Fruit fly (Drosophila melanogaster) whole organism, prepupa: ENCODE measurements around the gene CG17768.

Experiments
- Blimp-1 ChIP-seq: fragments of 200-800 bp; sonication (Bioruptor generic); optimal IDR thresholded peaks from 3 replicates; lab custom pipeline; 2017; ENCODE audit warnings: missing biosample characterization, missing genetic modification characterization, mild to moderate bottlenecking, moderate library complexity, missing genetic modification reagents
- CG10631 ChIP-seq: fragments of 200-800 bp; sonication (Bioruptor generic); optimal IDR thresholded peaks from 2 replicates; lab custom pipeline; 2016; ENCODE audit warnings: missing biosample characterization, missing genetic modification characterization
- CG10669 ChIP-seq: fragments of 200-800 bp; sonication (Bioruptor generic); optimal IDR thresholded peaks from 3 replicates; lab custom pipeline; 2018; ENCODE audit warnings: missing biosample characterization, mild to moderate bottlenecking, missing genetic modification characterization, moderate library complexity
- CG11762 ChIP-seq: fragments of 200-800 bp; sonication (Bioruptor generic); optimal IDR thresholded peaks from 3 replicates; lab custom pipeline; 2016; ENCODE audit warnings: missing biosample characterization, missing genetic modification characterization; ENCODE audit not compliant: insufficient read depth
- CG11902 ChIP-seq: fragments of 200-800 bp; sonication (Bioruptor generic); optimal IDR thresholded peaks from 3 replicates; lab custom pipeline; 2016; ENCODE audit warnings: missing biosample characterization, missing genetic modification characterization
- CG15336 ChIP-seq: fragments of 200-800 bp; sonication (Bioruptor generic); IDR thresholded peaks from 2 replicates; pipeline ENCODE4 v1.3.6; 2022; ENCODE audit warnings: missing biosample characterization, missing genetic modification characterization
- CG1621 ChIP-seq: fragments of 200-800 bp; sonication (Bioruptor generic); optimal IDR thresholded peaks from 3 replicates; lab custom pipeline; 2018; ENCODE audit warnings: missing biosample characterization, mild to moderate bottlenecking, missing genetic modification characterization
- CG3032 ChIP-seq: fragments of 200-800 bp; optimal IDR thresholded peaks from 2 replicates; lab custom pipeline; 2019; ENCODE audit warnings: missing biosample characterization, mild to moderate bottlenecking, missing genetic modification characterization, moderate library complexity
- CG31627 ChIP-seq: fragments of 200-800 bp; sonication (Bioruptor generic); optimal IDR thresholded peaks from 3 replicates; lab custom pipeline; 2016; ENCODE audit warnings: missing biosample characterization, missing genetic modification characterization
- CG32006 ChIP-seq: fragments of 200-800 bp; sonication (Bioruptor generic); optimal IDR thresholded peaks from 3 replicates; lab custom pipeline; 2017; ENCODE audit warnings: missing biosample characterization, mild to moderate bottlenecking, missing genetic modification characterization
- CG34406 ChIP-seq: fragments of 200-800 bp; sonication (Bioruptor generic); optimal IDR thresholded peaks from 3 replicates; lab custom pipeline; 2016; ENCODE audit warnings: missing biosample characterization, missing genetic modification characterization
- CG3919 ChIP-seq: fragments of 200-800 bp; sonication (Bioruptor generic); optimal IDR thresholded peaks from 3 replicates; lab custom pipeline; 2016; ENCODE audit warnings: missing biosample characterization, missing genetic modification characterization
- CG4318 ChIP-seq: fragments of 200-800 bp; sonication (Bioruptor generic); optimal IDR thresholded peaks from 3 replicates; lab custom pipeline; 2017; ENCODE audit warnings: missing biosample characterization, mild to moderate bottlenecking, missing genetic modification characterization
- CG6276 ChIP-seq: fragments of 200-800 bp; sonication (Bioruptor generic); optimal IDR thresholded peaks from 2 replicates; lab custom pipeline; 2017; ENCODE audit warnings: missing biosample characterization, mild to moderate bottlenecking, missing genetic modification characterization
- CG6792 ChIP-seq: fragments of 200-800 bp; sonication (Bioruptor generic); optimal IDR thresholded peaks from 3 replicates; lab custom pipeline; 2016; ENCODE audit warnings: missing biosample characterization, missing genetic modification characterization
- CG6808 ChIP-seq: fragments of 200-800 bp; sonication (Bioruptor generic); optimal IDR thresholded peaks from 3 replicates; lab custom pipeline; 2017; ENCODE audit warnings: missing biosample characterization, missing genetic modification characterization, mild to moderate bottlenecking, moderate library complexity, missing genetic modification reagents
- CG6854 ChIP-seq: fragments of 200-800 bp; sonication (Bioruptor generic); optimal IDR thresholded peaks from 2 replicates; lab custom pipeline; 2017; ENCODE audit warnings: missing biosample characterization, mild to moderate bottlenecking, missing genetic modification characterization
- CG7368 ChIP-seq: fragments of 200-800 bp; sonication (Bioruptor generic); optimal IDR thresholded peaks from 3 replicates; lab custom pipeline; 2016; ENCODE audit warnings: missing biosample characterization, missing genetic modification characterization
- CG8119 ChIP-seq: fragments of 200-800 bp; sonication (Bioruptor generic); IDR thresholded peaks from 3 replicates; pipeline ENCODE4 v1.3.6; 2022; ENCODE audit warnings: missing biosample characterization, missing genetic modification characterization
- CG8319 ChIP-seq: fragments of 200-800 bp; sonication (Bioruptor generic); optimal IDR thresholded peaks from 3 replicates; lab custom pipeline; 2016; ENCODE audit warnings: missing biosample characterization, missing genetic modification characterization
- CG8632 ChIP-seq: fragments of 200-800 bp; sonication (Bioruptor generic); optimal IDR thresholded peaks from 3 replicates; lab custom pipeline; 2016; ENCODE audit warnings: missing biosample characterization, missing genetic modification characterization
- CG9139 ChIP-seq: fragments of 200-800 bp; sonication (Bioruptor generic); optimal IDR thresholded peaks from 3 replicates; lab custom pipeline; 2017; ENCODE audit warnings: missing biosample characterization, mild to moderate bottlenecking, missing genetic modification characterization
- Eip75B ChIP-seq: fragments of 200-800 bp; sonication (Bioruptor generic); optimal IDR thresholded peaks from 3 replicates; lab custom pipeline; 2016; ENCODE audit warnings: missing biosample characterization, missing genetic modification characterization
- Eip78C ChIP-seq: fragments of 200-800 bp; sonication (Bioruptor generic); peaks from one replicate; lab custom pipeline; 2016; ENCODE audit warnings: missing biosample characterization, missing genetic modification characterization
- Eip93F ChIP-seq: fragments of 200-800 bp; sonication (Bioruptor generic); optimal IDR thresholded peaks from 2 replicates; lab custom pipeline; 2016; ENCODE audit warnings: missing biosample characterization, mild to moderate bottlenecking, missing genetic modification characterization
- Ets21C ChIP-seq: fragments of 200-800 bp; sonication (Bioruptor generic); optimal IDR thresholded peaks from 3 replicates; lab custom pipeline; 2016; ENCODE audit warnings: missing biosample characterization, missing genetic modification characterization
- Ets96B ChIP-seq: fragments of 200-800 bp; optimal IDR thresholded peaks from 2 replicates; lab custom pipeline; 2019; ENCODE audit warnings: missing biosample characterization, mild to moderate bottlenecking, missing genetic modification characterization, moderate library complexity
- Gug ChIP-seq: fragments of 200-800 bp; sonication (Bioruptor generic); IDR thresholded peaks from 2 replicates; pipeline ENCODE4 v1.3.6; 2022; ENCODE audit warnings: missing biosample characterization, missing genetic modification characterization
- Hr38 ChIP-seq: sonication (Bioruptor generic); optimal IDR thresholded peaks from 2 replicates; lab custom pipeline; 2016; ENCODE audit warnings: missing biosample characterization, missing genetic modification characterization
- Hr39 ChIP-seq: fragments of 200-800 bp; sonication (Bioruptor generic); optimal IDR thresholded peaks from 2 replicates; lab custom pipeline; 2016; ENCODE audit warnings: missing biosample characterization, missing genetic modification characterization
- Hr4 ChIP-seq: fragments of 200-800 bp; sonication (Bioruptor generic); optimal IDR thresholded peaks from 3 replicates; lab custom pipeline; 2016; ENCODE audit warnings: missing biosample characterization, missing genetic modification characterization
- Lpt ChIP-seq: fragments of 200-800 bp; sonication (Bioruptor generic); optimal IDR thresholded peaks from 3 replicates; lab custom pipeline; 2016; ENCODE audit warnings: missing biosample characterization, missing genetic modification characterization
- Met ChIP-seq: fragments of 200-800 bp; sonication (Bioruptor generic); optimal IDR thresholded peaks from 3 replicates; lab custom pipeline; 2016; ENCODE audit warnings: missing biosample characterization, missing genetic modification characterization
- OdsH ChIP-seq: fragments of 200-800 bp; sonication (Bioruptor generic); optimal IDR thresholded peaks from 3 replicates; lab custom pipeline; 2016; ENCODE audit warnings: missing biosample characterization, missing genetic modification characterization
- Smox ChIP-seq: fragments of 200-800 bp; sonication (Bioruptor generic); optimal IDR thresholded peaks from 3 replicates; lab custom pipeline; 2016; ENCODE audit warnings: missing biosample characterization, missing genetic modification characterization
- Sox102F ChIP-seq: fragments of 200-800 bp; sonication (Bioruptor generic); optimal IDR thresholded peaks from 2 replicates; lab custom pipeline; 2016; ENCODE audit warnings: missing biosample characterization, mild to moderate bottlenecking, missing genetic modification characterization
- Sox15 ChIP-seq: fragments of 200-800 bp; sonication (Bioruptor generic); optimal IDR thresholded peaks from 3 replicates; lab custom pipeline; 2016; ENCODE audit warnings: missing biosample characterization, missing genetic modification characterization
- achi ChIP-seq: fragments of 200-800 bp; sonication (Bioruptor generic); optimal IDR thresholded peaks from 3 replicates; lab custom pipeline; 2016; ENCODE audit warnings: missing biosample characterization, missing genetic modification characterization
- cyc ChIP-seq: fragments of 200-800 bp; sonication (Bioruptor generic); optimal IDR thresholded peaks from 3 replicates; lab custom pipeline; 2016; ENCODE audit warnings: missing biosample characterization, missing genetic modification characterization
- dac ChIP-seq: fragments of 200-800 bp; sonication (Bioruptor generic); optimal IDR thresholded peaks from 2 replicates; lab custom pipeline; 2017; ENCODE audit warnings: missing biosample characterization, mild to moderate bottlenecking, missing genetic modification characterization
- dsx ChIP-seq: fragments of 200-800 bp; optimal IDR thresholded peaks from 3 replicates; lab custom pipeline; 2019; ENCODE audit warnings: missing biosample characterization, mild to moderate bottlenecking, missing genetic modification characterization, moderate library complexity; ENCODE audit not compliant: poor library complexity, severe bottlenecking
- eg ChIP-seq: fragments of 200-800 bp; sonication (Bioruptor generic); IDR thresholded peaks from 3 replicates; pipeline ENCODE4 v1.3.6; 2022; ENCODE audit warnings: missing biosample characterization, missing genetic modification characterization
- esn ChIP-seq: fragments of 200-800 bp; sonication (Bioruptor generic); optimal IDR thresholded peaks from 2 replicates; lab custom pipeline; 2016; ENCODE audit warnings: missing biosample characterization, mild to moderate bottlenecking, missing genetic modification characterization, moderate library complexity
- fd59A ChIP-seq: fragments of 200-800 bp; sonication (Bioruptor generic); optimal IDR thresholded peaks from 2 replicates; lab custom pipeline; 2017; ENCODE audit warnings: missing biosample characterization, mild to moderate bottlenecking, missing genetic modification characterization, missing genetic modification reagents
- fkh ChIP-seq: fragments of 200-800 bp; sonication (Bioruptor generic); optimal IDR thresholded peaks from 3 replicates; lab custom pipeline; 2017; ENCODE audit warnings: missing biosample characterization, mild to moderate bottlenecking, missing genetic modification characterization, moderate library complexity
- lz ChIP-seq: fragments of 200-800 bp; sonication (Bioruptor generic); optimal IDR thresholded peaks from 3 replicates; lab custom pipeline; 2016; ENCODE audit warnings: missing biosample characterization, missing genetic modification characterization
- pdm3 ChIP-seq: fragments of 200-800 bp; sonication (Bioruptor generic); optimal IDR thresholded peaks from 3 replicates; lab custom pipeline; 2016; ENCODE audit warnings: missing biosample characterization, missing genetic modification characterization
- spab ChIP-seq: fragments of 200-800 bp; sonication (Bioruptor generic); optimal IDR thresholded peaks from 2 replicates; lab custom pipeline; 2017; ENCODE audit warnings: missing biosample characterization, mild to moderate bottlenecking, missing genetic modification characterization, missing genetic modification reagents
- ss ChIP-seq, 2 experiments: fragments of 200-800 bp; sonication (Bioruptor generic); optimal IDR thresholded peaks; 2 replicates in 1 of 2; 3 replicates in 1 of 2; lab custom pipeline; 2017 to 2018; ENCODE audit warnings: mild to moderate bottlenecking in 2 of 2, missing biosample characterization in 2 of 2, missing genetic modification characterization in 2 of 2, moderate library complexity in 1 of 2
- svp ChIP-seq: fragments of 200-800 bp; sonication (Bioruptor generic); peaks from one replicate; lab custom pipeline; 2016; ENCODE audit warnings: missing biosample characterization, missing genetic modification characterization
- vri ChIP-seq: fragments of 200-800 bp; sonication (Bioruptor generic); optimal IDR thresholded peaks from 3 replicates; lab custom pipeline; 2016; ENCODE audit warnings: missing biosample characterization, mild to moderate bottlenecking, missing genetic modification characterization

CG17768 gene

DNA sequence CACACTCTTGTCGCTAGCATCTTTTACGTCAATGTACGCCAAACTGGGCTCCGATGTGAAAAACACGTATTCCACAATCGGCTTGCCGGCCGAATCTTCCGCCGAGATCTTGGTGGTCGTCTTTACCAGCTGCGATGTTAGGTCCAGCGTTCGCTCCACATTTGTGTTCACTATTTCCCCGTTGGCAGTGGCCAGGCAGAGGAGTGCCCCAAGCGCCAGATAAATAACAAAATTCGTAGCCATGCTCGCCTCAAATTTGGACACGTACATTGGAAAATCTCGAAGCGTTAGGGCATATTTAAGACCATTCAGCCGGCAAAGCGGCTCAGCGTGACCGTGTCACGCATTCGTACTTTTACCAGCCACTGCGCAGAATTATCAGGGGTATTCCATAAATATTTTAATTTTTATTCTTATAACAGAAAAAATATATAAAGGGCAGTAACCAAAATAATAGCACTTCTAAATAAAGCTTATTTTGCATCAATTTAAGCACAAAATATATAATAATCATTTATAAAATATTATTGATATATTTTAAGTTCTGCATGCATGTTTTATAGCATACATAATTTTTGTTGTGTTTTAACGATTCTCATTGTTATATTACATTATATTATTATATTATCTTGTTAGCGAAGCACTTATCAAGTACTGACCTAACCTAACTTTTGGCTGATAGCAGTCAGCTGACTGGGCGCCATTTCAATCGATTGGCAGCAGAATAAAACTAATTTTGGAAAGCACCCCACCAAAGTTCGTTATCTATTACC lies 29.4 kb downstream of the CG17768 start, which contains the start of the genes CG33303 and dpr19:
Gene CG33303, minus strand, starts transcription at position 294 of the 773 bp plus-strand sequence.
Gene dpr19, plus strand, starts transcription at position 705 of the 773 bp plus-strand sequence.
- TF ChIP-seq cyc (GFP tag; lab: Kevin White, UChicago) (no peak), CG8119 (GFP tag; lab: Robert Waterston, UW) (peak; percentile 67; the same call in 2 of the 3 replicates), fd59A (no peak), lz (GFP tag; lab: Kevin White, UChicago) (no peak), CG34406 (peak; percentile 51), CG6792 (GFP tag; lab: Kevin White, UChicago) (peak; percentile 37), CG10669 (GFP tag; lab: Kevin White, UChicago) (peak; percentile 7), CG10631 (peak; percentile 46), CG6854 (peak; percentile 43), pdm3 (no peak), CG3032 (tag; lab: Kevin White, UChicago) (peak; percentile 65), Sox15 (GFP tag; lab: Kevin White, UChicago) (no peak), eg (GFP tag; lab: Robert Waterston, UW) (no peak), spab (GFP tag; lab: Kevin White, UChicago) (no peak), svp (GFP tag; lab: Kevin White, UChicago) (no peak), CG4318 (GFP tag; lab: Kevin White, UChicago) (no peak), Eip93F (no peak), ss (GFP tag; optimal IDR thresholded peaks at IDR 0.05; lab: Kevin White, UChicago) (no peak), CG6808 (peak; percentile 24), CG8319 (no peak), CG6276 (GFP tag; lab: Kevin White, UChicago) (no peak), vri (GFP tag; lab: Kevin White, UChicago) (no peak), Hr38 (GFP tag; lab: Kevin White, UChicago) (no peak), Hr39 (no peak), Hr4 (GFP tag; lab: Kevin White, UChicago) (no peak), Eip78C (peak; percentile 70), CG7368 (GFP tag; lab: Kevin White, UChicago) (no peak), esn (GFP tag; lab: Kevin White, UChicago) (peak; percentile 49), OdsH (GFP tag; lab: Kevin White, UChicago) (no peak), CG11762 (no peak), Met (GFP tag; lab: Kevin White, UChicago) (no peak), CG32006 (GFP tag; lab: Kevin White, UChicago) (no peak), CG8632 (no peak), Eip75B (no peak), Smox (no peak), Gug (GFP tag; lab: Robert Waterston, UW) (peak; percentile 22; the same call in 1 of the 2 replicates), CG11902 (GFP tag; lab: Kevin White, UChicago) (no peak), CG9139 (GFP tag; lab: Kevin White, UChicago) (no peak), Blimp-1 (GFP tag; lab: Kevin White, UChicago) (no peak), Lpt (GFP tag; lab: Kevin White, UChicago) (no peak), achi (GFP tag; lab: Kevin White, UChicago) (peak; percentile 8), Ets21C (GFP tag; lab: Kevin White, UChicago) (no peak), Sox102F (GFP tag; lab: Kevin White, UChicago) (no peak), CG3919 (GFP tag; lab: Kevin White, UChicago) (no peak), CG1621 (tag; lab: Kevin White, UChicago) (no peak), dsx (GFP tag; lab: Kevin White, UChicago) (peak; percentile 36), dac (GFP tag; lab: Kevin White, UChicago) (no peak), CG15336 (GFP tag; lab: Robert Waterston, UW) (peak; percentile 79), fkh (GFP tag; lab: Kevin White, UChicago) (no peak), Ets96B (tag; lab: Kevin White, UChicago) (peak; percentile 60), CG31627 (no peak)
